Fruit fly (Drosophila melanogaster) whole organism, pupa: ENCODE data around the gene mRpL37.

Experiments used
- CG10348 ChIP-seq: fragments of 200-800 bp; sonication (Bioruptor generic); IDR thresholded peaks from 2 replicates; pipeline ENCODE4 v1.3.6; 2022; ENCODE audit warnings: missing biosample characterization, missing genetic modification characterization
- CG12605 ChIP-seq: fragments of 200-800 bp; sonication (Bioruptor generic); IDR thresholded peaks from 2 replicates; pipeline ENCODE4 v1.3.6; 2022; ENCODE audit warnings: missing biosample characterization, missing genetic modification characterization
- CG13204 ChIP-seq: fragments of 200-800 bp; sonication (Bioruptor generic); optimal IDR thresholded peaks from 2 replicates; lab custom pipeline; 2018; ENCODE audit warnings: missing biosample characterization, mild to moderate bottlenecking, missing genetic modification characterization, moderate library complexity
- CG14655 ChIP-seq: fragments of 200-800 bp; sonication (Bioruptor generic); optimal IDR thresholded peaks from 3 replicates; lab custom pipeline; 2017; ENCODE audit warnings: mild to moderate bottlenecking, missing biosample characterization, missing genetic modification reagents, missing genetic modification characterization
- CG15710 ChIP-seq: fragments of 200-800 bp; sonication (Bioruptor generic); optimal IDR thresholded peaks from 2 replicates; lab custom pipeline; 2018; ENCODE audit warnings: missing biosample characterization, mild to moderate bottlenecking, missing genetic modification characterization, moderate library complexity
- CG17806 ChIP-seq: fragments of 200-800 bp; sonication (Bioruptor generic); optimal IDR thresholded peaks from 2 replicates; lab custom pipeline; 2018; ENCODE audit warnings: missing biosample characterization, mild to moderate bottlenecking, missing genetic modification characterization, moderate library complexity
- CG32121 ChIP-seq: fragments of 200-800 bp; sonication (Bioruptor generic); IDR thresholded peaks from 2 replicates; pipeline ENCODE4 v1.3.6; 2022; ENCODE audit warnings: missing biosample characterization, missing genetic modification characterization
- CG34367 ChIP-seq: fragments of 200-800 bp; sonication (Bioruptor generic); optimal IDR thresholded peaks from 2 replicates; lab custom pipeline; 2018; ENCODE audit warnings: missing biosample characterization, mild to moderate bottlenecking, missing genetic modification characterization
- CG4496 ChIP-seq: fragments of 200-800 bp; sonication (Bioruptor generic); IDR thresholded peaks from 3 replicates; pipeline ENCODE4 v1.3.6; 2022; ENCODE audit warnings: missing biosample characterization, missing genetic modification characterization
- CG8159 ChIP-seq: fragments of 200-800 bp; sonication (Bioruptor generic); optimal IDR thresholded peaks from 3 replicates; lab custom pipeline; 2018; ENCODE audit warnings: missing biosample characterization, mild to moderate bottlenecking, missing genetic modification characterization, moderate library complexity
- CG8301 ChIP-seq: fragments of 200-800 bp; sonication (Bioruptor generic); optimal IDR thresholded peaks from 2 replicates; lab custom pipeline; 2018; ENCODE audit warnings: missing biosample characterization, mild to moderate bottlenecking, missing genetic modification characterization
- CG9948 ChIP-seq: fragments of 200-800 bp; sonication (Bioruptor generic); optimal IDR thresholded peaks from 2 replicates; lab custom pipeline; 2018; ENCODE audit warnings: missing biosample characterization, mild to moderate bottlenecking, missing genetic modification characterization, moderate library complexity
- D1 ChIP-seq: fragments of 200-800 bp; sonication (Bioruptor generic); optimal IDR thresholded peaks from 2 replicates; lab custom pipeline; 2018; ENCODE audit warnings: missing biosample characterization, mild to moderate bottlenecking, missing genetic modification characterization, moderate library complexity
- EcR ChIP-seq: fragments of 200-800 bp; sonication (Bioruptor generic); optimal IDR thresholded peaks from 3 replicates; lab custom pipeline; 2019; ENCODE audit warnings: missing biosample characterization, missing genetic modification characterization, mild to moderate bottlenecking, moderate library complexity, missing genetic modification reagents
- Ets98B ChIP-seq: fragments of 200-800 bp; sonication (Bioruptor generic); IDR thresholded peaks from 2 replicates; pipeline ENCODE4 v1.3.6; 2022; ENCODE audit warnings: missing biosample characterization, missing genetic modification characterization
- Pif1A ChIP-seq: fragments of 200-800 bp; sonication (Bioruptor generic); optimal IDR thresholded peaks from 3 replicates; lab custom pipeline; 2016; ENCODE audit warnings: missing biosample characterization, missing genetic modification characterization
- Pif1B ChIP-seq: fragments of 200-800 bp; sonication (Bioruptor generic); optimal IDR thresholded peaks from 3 replicates; lab custom pipeline; 2016; ENCODE audit warnings: missing biosample characterization, missing genetic modification characterization
- Snoo ChIP-seq: fragments of 200-800 bp; sonication (Bioruptor generic); optimal IDR thresholded peaks from 3 replicates; lab custom pipeline; 2017; ENCODE audit warnings: missing biosample characterization, mild to moderate bottlenecking, missing genetic modification characterization, inconsistent platforms
- fd96Ca ChIP-seq: fragments of 200-800 bp; sonication (Bioruptor generic); IDR thresholded peaks from 3 replicates; pipeline ENCODE4 v1.3.6; 2022; ENCODE audit warnings: missing biosample characterization, missing genetic modification characterization
- gl ChIP-seq: fragments of 200-800 bp; sonication (Bioruptor generic); optimal IDR thresholded peaks from 2 replicates; lab custom pipeline; 2018; ENCODE audit warnings: missing biosample characterization, mild to moderate bottlenecking, missing genetic modification characterization
- rn ChIP-seq: fragments of 200-800 bp; sonication (Bioruptor generic); IDR thresholded peaks from 2 replicates; pipeline ENCODE4 v1.3.6; 2022; ENCODE audit warnings: missing biosample characterization, missing genetic modification characterization

mRpL37 gene

DNA sequence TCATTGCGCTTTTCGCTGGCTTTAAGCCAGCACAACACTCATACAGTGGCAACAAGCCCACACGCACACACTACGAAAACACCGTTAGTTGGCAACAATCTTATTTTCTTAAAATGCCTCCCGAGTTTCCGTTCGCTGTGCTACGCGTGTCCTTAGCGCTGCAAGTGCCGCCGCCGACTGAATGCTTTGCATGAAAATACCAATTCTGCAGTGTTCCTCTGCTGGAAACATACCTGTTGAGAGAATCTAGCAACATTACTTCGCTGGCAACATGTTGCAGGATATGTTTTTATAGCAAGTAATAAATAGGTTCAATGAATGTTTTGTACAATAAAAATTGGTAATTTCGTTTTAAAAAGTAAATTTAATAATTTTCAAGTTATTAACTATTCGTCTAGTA lies 32.8 kb downstream of the mRpL37 start, which contains the start of gene TkR86C:
TkR86C (minus strand) TSS at position 168 of the 400 bp plus-strand sequence.
- TF ChIP-seq rn (GFP tag; lab: Robert Waterston, UW) (no peak), CG34367 (tag; lab: Kevin White, UChicago) (no peak), CG10348 (GFP tag; lab: Robert Waterston, UW) (no peak), Snoo (tag; lab: Kevin White, UChicago) (no peak), EcR (no peak), fd96Ca (GFP tag; lab: Robert Waterston, UW) (no peak), Pif1B (GFP tag; lab: Kevin White, UChicago) (no peak), CG17806 (tag; lab: Kevin White, UChicago) (no peak), D1 (tag; lab: Kevin White, UChicago) (no peak), CG8301 (tag; lab: Kevin White, UChicago) (no peak), Pif1A (GFP tag; lab: Kevin White, UChicago) (no peak), CG4496 (GFP tag; lab: Robert Waterston, UW) (no peak), gl (tag; lab: Kevin White, UChicago) (no peak), CG13204 (no peak), CG32121 (GFP tag; lab: Robert Waterston, UW) (no peak), CG9948 (tag; lab: Kevin White, UChicago) (no peak), CG8159 (tag; lab: Kevin White, UChicago) (no peak), CG14655 (GFP tag; lab: Kevin White, UChicago) (no peak)

DNA sequence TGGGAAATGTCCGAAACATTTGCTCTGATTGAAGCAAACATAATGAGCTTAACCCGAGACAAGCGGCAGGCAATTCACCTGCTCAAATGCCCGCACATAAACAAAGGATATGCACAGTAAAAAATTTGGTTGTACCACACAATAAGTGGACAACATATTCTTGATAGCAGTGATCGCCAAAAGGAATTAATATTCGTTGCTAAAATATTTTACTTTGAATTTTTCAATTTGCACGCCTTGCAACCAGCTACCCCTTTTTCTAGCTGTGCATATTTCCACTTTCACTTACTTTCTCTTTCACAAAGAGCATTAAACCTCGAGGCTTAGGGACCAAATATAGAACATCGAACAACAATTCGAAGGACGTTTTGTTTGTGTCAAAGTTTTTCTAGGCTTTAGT lies 36.2 kb downstream of the mRpL37 start:
- TF ChIP-seq CG17806 (tag; lab: Kevin White, UChicago) (no peak), fd96Ca (GFP tag; lab: Robert Waterston, UW) (0 out of 3 replicates have a peak, but pooled peaks have one; percentile 19), CG8159 (tag; lab: Kevin White, UChicago) (no peak), Ets98B (no peak), CG8301 (tag; lab: Kevin White, UChicago) (no peak)
- TF ChIP-seq, all 21 proteins: peak for 1

DNA sequence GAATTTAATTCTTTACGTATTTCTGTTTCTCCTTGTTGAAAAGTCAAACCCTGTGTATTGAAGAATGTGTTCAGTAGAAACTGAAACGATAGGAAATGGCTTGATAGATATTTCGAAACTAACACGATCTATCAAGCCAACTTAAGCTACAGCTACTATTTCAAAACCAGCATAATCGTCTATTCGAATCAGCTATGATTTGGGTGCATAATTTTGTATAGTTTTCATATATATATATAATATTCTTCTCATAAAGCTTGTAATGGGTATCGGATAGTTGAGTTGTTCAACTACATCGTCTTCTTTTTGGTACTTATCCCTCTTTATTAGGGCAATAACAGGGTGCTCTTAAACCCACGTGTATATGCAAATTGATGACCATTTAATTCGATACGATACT lies 48.0 kb downstream of the mRpL37 start, which contains the start of gene tomboy20:
tomboy20 (minus strand) TSS at position 101 of the 400 bp plus-strand sequence.
- TF ChIP-seq Snoo (tag; lab: Kevin White, UChicago) (no peak), Pif1B (GFP tag; lab: Kevin White, UChicago) (no peak), fd96Ca (GFP tag; lab: Robert Waterston, UW) (no peak), CG15710 (no peak), Ets98B (no peak), CG14655 (GFP tag; lab: Kevin White, UChicago) (no peak), CG34367 (tag; lab: Kevin White, UChicago) (no peak), CG12605 (GFP tag; lab: Robert Waterston, UW) (no peak), CG10348 (GFP tag; lab: Robert Waterston, UW) (no peak), EcR (no peak), rn (GFP tag; lab: Robert Waterston, UW) (no peak), gl (tag; lab: Kevin White, UChicago) (no peak), CG17806 (tag; lab: Kevin White, UChicago) (no peak), CG8159 (tag; lab: Kevin White, UChicago) (no peak), CG32121 (GFP tag; lab: Robert Waterston, UW) (no peak)
